Fruit fly (Drosophila melanogaster): ENCODE results near the gene CG34417.

DNA sequence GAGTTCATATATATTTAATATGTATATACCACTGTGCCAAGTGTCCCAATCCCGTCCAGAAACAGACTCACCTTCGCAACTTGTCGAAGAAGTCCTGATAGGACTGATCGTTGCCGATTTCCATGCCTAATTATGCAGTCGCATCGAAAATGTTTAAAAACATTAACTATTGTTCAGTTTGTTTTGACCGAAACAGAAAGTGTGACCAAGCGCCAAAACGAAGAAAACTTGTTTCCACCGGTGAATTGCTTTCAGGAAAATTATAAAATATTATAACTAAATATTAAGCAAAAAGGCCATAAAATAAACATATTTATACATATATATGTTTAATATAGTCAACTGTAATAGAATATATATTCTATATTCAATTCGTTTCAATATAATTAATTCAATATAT lies 12.9 kb upstream of the CG34417 start, which contains the start of gene CG3342:
- TF ChIP-seq EcR (GFP tag; optimal IDR thresholded peaks at IDR 0.05) = no peak
- TF ChIP-seq usp (GFP tag; optimal IDR thresholded peaks at IDR 0.05) = no peak
- TF ChIP-seq pan (optimal IDR thresholded peaks at IDR 0.05) = no peak
- TF ChIP-seq Dll (optimal IDR thresholded peaks at IDR 0.05) = no peak
